In genomic region chr4:406330-406729, dm6 we compare ENCODE assay signal across 2 fruit fly cellular contexts.
A peak's percentile ranks its signal among the peaks of the same experiment; 100 is the strongest.
TF ChIP-seq lines count a peak whose summit lies in the region.

No protein-coding gene starts in this region.

- no peak for TF ChIP-seq CTCF in whole organism, embryonic (GFP tag; optimal IDR thresholded peaks at IDR 0.05; lab: Kevin White, UChicago)

TF ChIP-seq in whole organism, embryonic, 481 proteins besides CTCF, POLR2A, EP300 and RAD21:
- TF ChIP-seq CG33557 (GFP tag; optimal IDR thresholded peaks at IDR 0.05; lab: Kevin White, UChicago) (no peak), HLH54F (GFP tag; optimal IDR thresholded peaks at IDR 0.05; lab: Kevin White, UChicago) (no peak), Med (GFP tag; lab: Kevin White, UChicago) (peak; percentile 67), Sry-δ (GFP tag; optimal IDR thresholded peaks at IDR 0.05; lab: Kevin White, UChicago) (no peak), inv (GFP tag; IDR thresholded peaks at IDR 0.05; lab: Robert Waterston, UW; ENCODE audit: partially characterized antibody) (no peak), Mad (GFP tag; optimal IDR thresholded peaks at IDR 0.05; lab: Kevin White, UChicago) (no peak), CG6854 (GFP tag; optimal IDR thresholded peaks at IDR 0.05; lab: Kevin White, UChicago) (no peak), tll (GFP tag; optimal IDR thresholded peaks at IDR 0.05; lab: Kevin White, UChicago) (peak in 1 of 2 experiments; percentile 98), fd102C (GFP tag; optimal IDR thresholded peaks at IDR 0.05; lab: Kevin White, UChicago) (peak; percentile 76), nom (GFP tag; optimal IDR thresholded peaks at IDR 0.05; lab: Kevin White, UChicago) (no peak), CG16813 (GFP tag; IDR thresholded peaks at IDR 0.05; lab: Robert Waterston, UW; ENCODE audit: partially characterized antibody) (no peak), CG43689 (GFP tag; IDR thresholded peaks at IDR 0.05; lab: Robert Waterston, UW) (no peak), mld (GFP tag; IDR thresholded peaks at IDR 0.05; lab: Robert Waterston, UW; ENCODE audit: partially characterized antibody) (no peak), cad (GFP tag; optimal IDR thresholded peaks at IDR 0.05; lab: Kevin White, UChicago) (peak; percentile 22), zen (tag; optimal IDR thresholded peaks at IDR 0.05; lab: Kevin White, UChicago) (peak; percentile 95), Vsx1 (GFP tag; optimal IDR thresholded peaks at IDR 0.05; lab: Kevin White, UChicago) (no peak), kni (GFP tag; optimal IDR thresholded peaks at IDR 0.05; lab: Kevin White, UChicago) (peak; percentile 45), CG15479 (GFP tag; optimal IDR thresholded peaks at IDR 0.05; lab: Kevin White, UChicago) (peak; percentile 78), sens (GFP tag; lab: Kevin White, UChicago) (peak; percentile 21), ftz-f1 (GFP tag; optimal IDR thresholded peaks at IDR 0.05; lab: Kevin White, UChicago) (no peak), Kr (GFP tag; optimal IDR thresholded peaks at IDR 0.05; lab: Kevin White, UChicago) (peak; percentile 54), Nf-YB (GFP tag; optimal IDR thresholded peaks at IDR 0.05; lab: Kevin White, UChicago) (peak; percentile 56), D19A (tag; optimal IDR thresholded peaks at IDR 0.05; lab: Kevin White, UChicago) (peak; percentile 67)
TF ChIP-seq in whole organism, embryonic: peak in this region for 11.

TF ChIP-seq in whole organism, prepupa, 60 proteins besides CTCF, POLR2A, EP300 and RAD21:
- TF ChIP-seq cyc (GFP tag; optimal IDR thresholded peaks at IDR 0.05; lab: Kevin White, UChicago), result no peak
- TF ChIP-seq Eip78C (GFP tag; lab: Kevin White, UChicago), result peak; percentile 40
TF ChIP-seq in whole organism, prepupa: peak in this region for 1.
